Fruit fly (Drosophila melanogaster): ENCODE results near the gene Acbp2.

dm6 chr3L:7151521-7152465 lies 20.1 kb downstream of the Acbp2 start:
- TF ChIP-seq CG8478 (optimal IDR thresholded peaks at IDR 0.05) (no peak), psq (optimal IDR thresholded peaks at IDR 0.05) (no peak), pan (optimal IDR thresholded peaks at IDR 0.05) (no peak), Dll (optimal IDR thresholded peaks at IDR 0.05) (no peak)

Measured in whole organism.